Worm (Caenorhabditis elegans): ENCODE measurements around the gene str-181.

The str-181 gene

DNA sequence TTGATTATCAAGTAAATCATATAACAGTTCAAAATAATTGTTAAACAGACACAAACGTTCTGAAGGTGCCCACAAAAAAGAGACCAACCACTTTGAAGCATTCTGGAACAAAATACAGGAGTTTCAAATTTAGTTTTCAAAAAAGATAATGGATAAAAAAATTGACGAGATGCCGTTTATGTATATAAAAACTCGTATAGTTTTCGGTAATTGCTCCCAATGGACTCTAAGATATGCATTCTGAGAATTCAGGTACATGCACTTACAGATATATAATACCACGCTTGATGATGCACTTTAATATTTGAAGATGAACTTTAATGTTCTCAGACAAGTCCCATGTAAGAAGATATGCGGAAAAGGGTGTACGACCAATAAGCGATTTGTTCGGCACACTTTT is at the start of gene str-181:
Gene str-181 (minus strand): TSS at position 101 of the 400 bp plus-strand sequence.
- TF ChIP-seq fos-1 (tag; optimal IDR thresholded peaks at IDR 0.05) (no peak), F16B12.6 (tag; optimal IDR thresholded peaks at IDR 0.05) (no peak), Y116A8C.19 (tag; optimal IDR thresholded peaks at IDR 0.05; ENCODE audit: borderline replicate concordance) (no peak), ceh-63 (GFP tag; optimal IDR thresholded peaks at IDR 0.05) (no peak), lin-35 (GFP tag; optimal IDR thresholded peaks at IDR 0.05) (no peak), lin-39 (tag; optimal IDR thresholded peaks at IDR 0.05) (no peak), snpc-4 (tag; optimal IDR thresholded peaks at IDR 0.05) (no peak), nhr-20 (tag; optimal IDR thresholded peaks at IDR 0.05) (no peak), tlp-1 (tag; optimal IDR thresholded peaks at IDR 0.05) (no peak), rnt-1 (tag; optimal IDR thresholded peaks at IDR 0.05) (no peak), unc-30 (tag; optimal IDR thresholded peaks at IDR 0.05) (no peak), zag-1 (tag; optimal IDR thresholded peaks at IDR 0.05) (no peak), pag-3 (tag; optimal IDR thresholded peaks at IDR 0.05; ENCODE audit: borderline replicate concordance, insufficient read depth) (no peak), lsy-2 (tag; optimal IDR thresholded peaks at IDR 0.05) (no peak), unc-62 (GFP tag; optimal IDR thresholded peaks at IDR 0.05) (no peak), mep-1 (tag; optimal IDR thresholded peaks at IDR 0.05) (no peak)

DNA sequence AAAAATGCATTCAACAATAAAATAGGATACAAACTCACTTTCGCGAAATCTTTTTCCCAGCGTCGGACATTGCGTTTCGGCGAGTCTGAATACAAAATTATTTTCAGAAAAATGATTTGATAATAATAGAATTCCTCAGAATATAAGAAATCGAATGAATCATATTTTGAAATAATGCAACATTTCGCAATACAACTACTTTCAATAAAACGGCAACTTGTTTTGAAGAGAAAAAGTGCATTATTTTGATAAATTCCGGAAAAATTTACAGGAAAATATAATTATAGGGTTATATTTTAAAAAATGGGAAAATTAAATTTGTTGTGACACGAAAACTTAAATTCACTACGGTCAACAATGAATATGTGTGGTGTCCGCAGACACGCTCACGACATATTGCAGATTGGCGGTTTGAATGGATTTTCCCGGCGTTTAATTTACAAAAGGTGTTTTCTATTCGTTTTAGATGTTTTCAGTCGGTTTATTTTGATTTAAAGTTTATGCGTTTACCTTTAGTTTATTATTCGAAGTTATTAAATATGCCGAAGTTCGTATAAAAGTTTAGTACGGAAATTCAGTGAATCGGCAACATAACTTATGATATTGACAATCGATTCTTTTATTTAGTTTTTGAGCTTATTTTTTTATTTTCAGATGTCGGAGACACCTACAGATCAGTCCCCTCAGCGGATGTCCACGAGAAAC is 44.9 kb upstream of the str-181 start, which contains the start of the genes abcf-1 and scc-3:
Gene abcf-1 (minus strand): TSS at position 85 of the 705 bp plus-strand sequence.
Gene scc-3 (plus strand): TSS at position 655 of the 705 bp plus-strand sequence.
- TF ChIP-seq lin-14 (GFP tag; optimal IDR thresholded peaks at IDR 0.05) (no peak), hlh-17 (GFP tag; optimal IDR thresholded peaks at IDR 0.05; ENCODE audit: borderline replicate concordance) (no peak), xbp-1 (tag; optimal IDR thresholded peaks at IDR 0.05) (peak; percentile 40), skn-1 (tag; optimal IDR thresholded peaks at IDR 0.05) (peak; percentile 51), tlp-1 (tag; optimal IDR thresholded peaks at IDR 0.05) (no peak), efl-3 (GFP tag; optimal IDR thresholded peaks at IDR 0.05) (no peak), nhr-20 (tag; optimal IDR thresholded peaks at IDR 0.05) (peak; percentile 38), efl-1 (optimal IDR thresholded peaks at IDR 0.05) (peak; percentile 25 to 62), efl-1 (GFP tag; optimal IDR thresholded peaks at IDR 0.05 in 1 of 2) (peak; percentile 66 to 93), dsc-1 (tag; optimal IDR thresholded peaks at IDR 0.05) (no peak), lsy-2 (tag; optimal IDR thresholded peaks at IDR 0.05) (peak; percentile 86 to 98), nhr-11 (tag; optimal IDR thresholded peaks at IDR 0.05) (no peak), ceh-88 (GFP tag; IDR thresholded peaks at IDR 0.05) (no peak), unc-130 (tag; optimal IDR thresholded peaks at IDR 0.05) (peak; percentile 6), ceh-63 (GFP tag; optimal IDR thresholded peaks at IDR 0.05) (no peak), nhr-28 (tag; optimal IDR thresholded peaks at IDR 0.05) (no peak), lir-3 (tag; optimal IDR thresholded peaks at IDR 0.05; ENCODE audit: poor library complexity) (no peak), isw-1 (GFP tag; IDR thresholded peaks at IDR 0.05) (no peak; the same call in 1 of the 2 replicates), mdl-1 (tag; optimal IDR thresholded peaks at IDR 0.05) (no peak), sup-37 (GFP tag; optimal IDR thresholded peaks at IDR 0.05) (no peak), jun-1 (tag; optimal IDR thresholded peaks at IDR 0.05) (no peak), lin-35 (GFP tag; optimal IDR thresholded peaks at IDR 0.05) (peak; percentile 45 to 71), swsn-7 (tag; optimal IDR thresholded peaks at IDR 0.05) (peak; percentile 32), F16B12.6 (tag; optimal IDR thresholded peaks at IDR 0.05) (peak; percentile 84), elt-2 (tag; optimal IDR thresholded peaks at IDR 0.05) (no peak), blmp-1 (tag; optimal IDR thresholded peaks at IDR 0.05) (no peak), ztf-11 (tag; optimal IDR thresholded peaks at IDR 0.05) (no peak), rnt-1 (tag; optimal IDR thresholded peaks at IDR 0.05) (peak; percentile 25), elt-3 (tag; optimal IDR thresholded peaks at IDR 0.05) (peak in 1 of 6 experiments; percentile 37), vab-15 (tag; optimal IDR thresholded peaks at IDR 0.05) (no peak), lin-13 (GFP tag; optimal IDR thresholded peaks at IDR 0.05) (no peak), pag-3 (tag; optimal IDR thresholded peaks at IDR 0.05; ENCODE audit: borderline replicate concordance, insufficient read depth) (no peak), nhr-77 (tag; optimal IDR thresholded peaks at IDR 0.05) (no peak), C16A3.4 (tag; optimal IDR thresholded peaks at IDR 0.05) (peak; percentile 5), fkh-4 (tag; optimal IDR thresholded peaks at IDR 0.05; ENCODE audit: borderline replicate concordance) (no peak), mep-1 (tag; optimal IDR thresholded peaks at IDR 0.05) (peak; percentile 53), nhr-47 (tag; optimal IDR thresholded peaks at IDR 0.05) (peak; percentile 21), alr-1 (tag; optimal IDR thresholded peaks at IDR 0.05; ENCODE audit: borderline replicate concordance) (no peak), mef-2 (tag; optimal IDR thresholded peaks at IDR 0.05) (no peak), dpl-1 (GFP tag; optimal IDR thresholded peaks at IDR 0.05) (peak; percentile 47 to 74 (median 59)), zag-1 (tag; optimal IDR thresholded peaks at IDR 0.05) (no peak)

Data from whole organism, L1 larva.